Worm (Caenorhabditis elegans): ENCODE data around the gene adh-1.

DNA sequence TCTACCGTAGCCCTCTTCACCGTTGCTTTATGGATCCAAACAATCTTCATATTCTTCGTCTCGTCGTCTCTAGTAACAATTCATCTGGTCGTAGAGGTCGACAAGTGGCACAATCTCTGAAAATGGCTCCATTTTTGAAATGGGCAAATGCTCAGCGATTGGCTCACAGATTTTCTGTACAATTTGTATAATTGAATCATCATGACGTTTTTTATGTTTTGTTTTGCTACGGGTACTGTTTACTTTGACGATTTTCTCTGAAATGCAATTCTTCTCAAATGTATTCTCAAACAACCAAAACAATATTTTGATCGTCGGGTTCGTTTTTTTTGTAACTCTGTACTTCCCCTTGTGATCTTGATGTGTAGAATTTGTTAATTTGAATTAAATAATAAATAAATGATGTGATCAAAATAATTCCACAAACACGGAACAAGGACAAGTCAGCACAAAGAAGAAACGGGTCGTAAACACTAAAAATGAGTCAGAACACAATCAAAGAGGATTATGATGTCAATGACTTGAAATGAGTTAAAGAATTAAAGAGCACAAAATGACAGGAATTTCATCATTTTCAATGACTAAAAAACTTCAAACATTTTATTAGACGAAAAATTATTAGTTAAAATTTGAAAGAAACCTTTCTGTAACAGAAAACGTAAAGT is 26.0 kb upstream of the adh-1 start:
- TF ChIP-seq ztf-23 (GFP tag; IDR thresholded peaks at IDR 0.05) (no peak), tab-1 (GFP tag; IDR thresholded peaks at IDR 0.05) (no peak), flt-1 (GFP tag; IDR thresholded peaks at IDR 0.05) (no peak), ref-1 (GFP tag; conservative IDR thresholded peaks at IDR 0.05) (no peak), med-1 (GFP tag; optimal IDR thresholded peaks at IDR 0.05; ENCODE audit: insufficient read depth) (no peak), cog-1 (tag; optimal IDR thresholded peaks at IDR 0.05) (no peak), T22C8.4 (GFP tag; IDR thresholded peaks at IDR 0.05) (no peak), klf-2 (GFP tag; conservative IDR thresholded peaks at IDR 0.05) (no peak), ztf-29 (GFP tag; IDR thresholded peaks at IDR 0.05) (no peak)

Measured in whole organism, midembryonic.